Fruit fly (Drosophila melanogaster): Measurements from ENCODE around the gene sturkopf.
A peak's percentile ranks its signal among the peaks of the same experiment; 100 is the strongest.

The sturkopf gene

DNA sequence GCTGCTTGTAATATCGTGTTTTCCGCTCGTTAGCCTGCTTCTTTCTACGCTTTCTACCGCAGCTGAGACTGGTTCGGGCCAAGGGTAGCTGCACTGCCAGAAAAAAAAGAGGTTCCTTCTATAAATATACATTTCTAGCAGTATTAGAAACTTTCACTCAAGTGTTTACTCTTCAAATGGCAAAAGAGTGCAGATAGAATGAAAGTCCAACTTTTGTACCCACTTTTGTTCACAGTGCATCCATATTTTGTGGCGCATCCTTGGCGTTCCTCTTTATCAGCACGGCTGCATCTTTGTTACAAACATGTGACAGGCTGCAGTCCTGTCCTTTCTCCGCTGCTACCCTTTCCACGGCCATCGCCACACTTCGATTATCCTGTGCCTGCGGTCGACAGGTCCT is 45.2 kb upstream of the sturkopf start (continued):
- TF ChIP-seq Hr78 (GFP tag; optimal IDR thresholded peaks at IDR 0.05) (no peak), CG4820 (GFP tag; optimal IDR thresholded peaks at IDR 0.05) (no peak), da (GFP tag; optimal IDR thresholded peaks at IDR 0.05) (no peak), CTCF (GFP tag; optimal IDR thresholded peaks at IDR 0.05) (no peak), Asciz (GFP tag; optimal IDR thresholded peaks at IDR 0.05) (no peak), Ptx1 (GFP tag; IDR thresholded peaks at IDR 0.05) (0 out of 2 replicates have a peak, but pooled peaks have one; percentile 9), Optix (GFP tag; IDR thresholded peaks at IDR 0.05) (no peak), Dad (GFP tag; optimal IDR thresholded peaks at IDR 0.05) (no peak), hb (GFP tag; IDR thresholded peaks at IDR 0.05; ENCODE audit: partially characterized antibody) (no peak), CG2129 (GFP tag; IDR thresholded peaks at IDR 0.05; ENCODE audit: partially characterized antibody) (no peak), unpg (GFP tag; optimal IDR thresholded peaks at IDR 0.05) (no peak), CG4328 (GFP tag; optimal IDR thresholded peaks at IDR 0.05) (no peak), Hmr (GFP tag; optimal IDR thresholded peaks at IDR 0.05) (no peak), MTF-1 (GFP tag; optimal IDR thresholded peaks at IDR 0.05; ENCODE audit: borderline replicate concordance) (no peak), Gug (GFP tag; IDR thresholded peaks at IDR 0.05) (no peak), gfzf (GFP tag; optimal IDR thresholded peaks at IDR 0.05) (no peak), Dfd (GFP tag; optimal IDR thresholded peaks at IDR 0.05) (no peak), Bteb2 (GFP tag; optimal IDR thresholded peaks at IDR 0.05) (no peak), CG15269 (tag; optimal IDR thresholded peaks at IDR 0.05) (no peak), CG1832 (GFP tag; optimal IDR thresholded peaks at IDR 0.05) (no peak), sens (GFP tag) (peak; percentile 74), lab (GFP tag; optimal IDR thresholded peaks at IDR 0.05) (no peak)

DNA sequence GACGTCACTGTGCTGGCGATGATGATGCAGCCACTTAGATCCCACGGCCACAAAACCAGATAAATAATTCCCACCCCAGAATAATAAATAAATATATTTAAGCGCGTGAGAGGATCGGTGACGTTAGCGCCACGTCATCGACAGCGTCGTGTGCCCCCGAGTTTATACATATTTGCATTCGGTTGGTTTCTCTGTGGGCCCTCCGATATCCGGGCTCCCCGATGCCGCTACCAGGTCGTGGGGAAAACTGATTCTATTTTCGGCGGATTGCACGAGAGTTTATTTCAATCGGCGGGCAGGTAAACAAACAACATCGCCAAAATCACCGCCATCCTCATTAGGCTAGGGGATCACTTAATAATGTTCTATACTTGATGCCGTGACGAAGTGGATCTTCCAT is 41.0 kb upstream of the sturkopf start:
- TF ChIP-seq chinmo (GFP tag; IDR thresholded peaks at IDR 0.05; ENCODE audit: partially characterized antibody), result 0 out of 4 replicates have a peak, but pooled peaks have one; percentile 63
- peak; percentile 8 for TF ChIP-seq CG10543 (GFP tag; optimal IDR thresholded peaks at IDR 0.05)
- peak; percentile 54 for TF ChIP-seq Deaf1 (tag; optimal IDR thresholded peaks at IDR 0.05)
- peak; percentile 84 for TF ChIP-seq CG12769 (tag; optimal IDR thresholded peaks at IDR 0.05)
- TF ChIP-seq CG12299 (tag; optimal IDR thresholded peaks at IDR 0.05), result no peak
- TF ChIP-seq CG8388 (GFP tag; optimal IDR thresholded peaks at IDR 0.05), result no peak
- peak; percentile 37 for TF ChIP-seq Med (GFP tag)
- TF ChIP-seq so (GFP tag; IDR thresholded peaks at IDR 0.05), result 0 out of 3 replicates have a peak, but pooled peaks have one; percentile 54

DNA sequence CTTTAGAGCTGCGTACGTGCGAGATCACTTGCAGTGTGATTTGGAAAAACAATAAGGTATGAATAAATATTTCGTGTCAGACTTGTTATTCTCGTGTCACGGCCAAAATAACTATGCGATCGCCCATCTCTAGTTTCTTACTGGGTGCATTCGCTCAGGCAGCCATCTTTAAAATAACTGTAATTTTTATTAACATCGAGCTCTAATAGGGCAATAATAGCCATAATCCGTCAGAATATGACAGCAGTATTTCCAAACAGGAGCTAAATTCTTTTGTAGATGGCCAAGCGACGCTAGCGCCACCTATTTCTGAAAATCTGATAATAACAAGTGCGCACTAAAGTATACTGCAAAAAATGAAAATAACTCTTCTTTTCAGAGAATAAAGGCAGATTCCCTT is 38.9 kb upstream of the sturkopf start:
- TF ChIP-seq CG42726 (GFP tag; IDR thresholded peaks at IDR 0.05; ENCODE audit: partially characterized antibody) (peak; percentile 67; the same call in 1 of the 2 replicates), unpg (GFP tag; optimal IDR thresholded peaks at IDR 0.05) (peak; percentile 48), Rfx (GFP tag; IDR thresholded peaks at IDR 0.05) (peak; percentile 51), CG8924 (tag; optimal IDR thresholded peaks at IDR 0.05) (peak; percentile 54), Dfd (GFP tag; optimal IDR thresholded peaks at IDR 0.05) (no peak), Stat92E (GFP tag; optimal IDR thresholded peaks at IDR 0.05) (peak in 1 of 3 experiments; percentile 53), CG34422 (GFP tag; IDR thresholded peaks at IDR 0.05) (peak; percentile 22; the same call in 1 of the 3 replicates), CG32767 (GFP tag; IDR thresholded peaks at IDR 0.05) (no peak), Hr51 (GFP tag; optimal IDR thresholded peaks at IDR 0.05) (peak; percentile 30 to 38), CG8388 (GFP tag; optimal IDR thresholded peaks at IDR 0.05) (peak; percentile 26), Opbp (GFP tag; IDR thresholded peaks at IDR 0.05; ENCODE audit: partially characterized antibody) (peak; percentile 89), Bteb2 (GFP tag; optimal IDR thresholded peaks at IDR 0.05) (no peak), chm (GFP tag; IDR thresholded peaks at IDR 0.05) (0 out of 2 replicates have a peak, but pooled peaks have one; percentile 44), sc (optimal IDR thresholded peaks at IDR 0.05) (no peak), sc (GFP tag; optimal IDR thresholded peaks at IDR 0.05) (no peak), insv (GFP tag; optimal IDR thresholded peaks at IDR 0.05) (peak in 1 of 2 experiments; percentile 86), CG11696 (GFP tag; IDR thresholded peaks at IDR 0.05) (no peak; the same call in 1 of the 2 replicates), CG30403 (GFP tag; optimal IDR thresholded peaks at IDR 0.05) (peak; percentile 44), CG11247 (GFP tag; IDR thresholded peaks at IDR 0.05) (0 out of 2 replicates have a peak, but pooled peaks have one; percentile 4), CG4360 (GFP tag; IDR thresholded peaks at IDR 0.05) (no peak), CG9932 (GFP tag; IDR thresholded peaks at IDR 0.05) (peak; percentile 51), Gsc (GFP tag; IDR thresholded peaks at IDR 0.05) (no peak)

Measured in whole organism, embryonic.